Fruit fly (Drosophila melanogaster) whole organism, embryonic: ENCODE results near the gene mei-P22.

Experiments used
- CG2199 ChIP-seq: fragments of 200-800 bp; sonication (Bioruptor generic); IDR thresholded peaks from 3 replicates; pipeline ENCODE4 v1.3.6; 2022; ENCODE audit warnings: missing biosample characterization, missing genetic modification characterization
- CG6689 ChIP-seq: fragments of 200-800 bp; sonication (Bioruptor generic); IDR thresholded peaks from 2 replicates; pipeline ENCODE4 v1.3.6; 2022; ENCODE audit warnings: missing biosample characterization, missing genetic modification characterization
- Elba2 ChIP-seq: fragments of 200-800 bp; sonication (Bioruptor generic); optimal IDR thresholded peaks from 3 replicates; lab custom pipeline; 2016; ENCODE audit warnings: missing biosample characterization, missing genetic modification characterization
- Hmr ChIP-seq: fragments of 200-800 bp; sonication (Bioruptor generic); optimal IDR thresholded peaks from 3 replicates; lab custom pipeline; 2017; ENCODE audit warnings: mild to moderate bottlenecking, missing biosample characterization, missing genetic modification reagents, missing genetic modification characterization
- bbx ChIP-seq: fragments of 200-800 bp; sonication (Bioruptor generic); IDR thresholded peaks from 2 replicates; pipeline ENCODE4 v1.3.6; 2022; ENCODE audit warnings: missing biosample characterization, missing genetic modification characterization; ENCODE audit not compliant: partially characterized antibody
- crc ChIP-seq: fragments of 200-800 bp; sonication (Bioruptor generic); optimal IDR thresholded peaks from 2 replicates; lab custom pipeline; 2016; ENCODE audit warnings: missing biosample characterization, missing genetic modification characterization
- pan ChIP-seq, 4 experiments: fragments of >200 bp in 3 of 4; fragments of 200-800 bp in 1 of 4; sonication (Bioruptor generic) in 1 of 4; optimal IDR thresholded peaks in 3 of 4; IDR thresholded peaks in 1 of 4; 2 replicates each; pipeline versions ENCODE4 v1.3.6 to Lab custom; 2017 to 2022; ENCODE audit warnings: missing biosample characterization in 2 of 4, missing genetic modification characterization in 2 of 4, mixed read lengths in 1 of 4
- yki ChIP-seq: fragments of >200 bp; optimal IDR thresholded peaks from 3 replicates; lab custom pipeline; 2018

dm6 chr3L:7243775-7244438 is at the start of gene mei-P22, which contains the start of gene mRpL50:
- TF ChIP-seq CG6689 (GFP tag; lab: Robert Waterston, UW) (no peak), CG2199 (no peak), bbx (GFP tag; lab: Robert Waterston, UW) (no peak; the same call in 1 of the 2 replicates), Elba2 (GFP tag; lab: Kevin White, UChicago) (no peak), yki (no peak), crc (GFP tag; lab: Kevin White, UChicago) (no peak), pan (optimal IDR thresholded peaks at IDR 0.05; lab: Kevin White, UChicago) (no peak), pan (GFP tag; optimal IDR thresholded peaks at IDR 0.05 in 1 of 2, IDR thresholded peaks at IDR 0.05 in 1 of 2) (no peak), Hmr (GFP tag; lab: Kevin White, UChicago) (no peak)
